Worm (Caenorhabditis elegans): ENCODE measurements around the gene sra-38.

The sra-38 gene

ce11 chrX:13886195-13886594 is 13.8 kb downstream of the sra-38 start (continued):
- TF ChIP-seq fkh-3 (tag; optimal IDR thresholded peaks at IDR 0.05) (no peak), lin-26 (GFP tag; IDR thresholded peaks at IDR 0.05) (peak; percentile 53; the same call in 1 of the 2 replicates), rpc-1 (optimal IDR thresholded peaks at IDR 0.05) (peak; percentile 22), rpc-1 (tag; optimal IDR thresholded peaks at IDR 0.05) (peak; percentile 55), F52B5.7 (tag; optimal IDR thresholded peaks at IDR 0.05) (no peak), egl-18 (GFP tag; IDR thresholded peaks at IDR 0.05) (no peak), F39B2.1 (GFP tag; IDR thresholded peaks at IDR 0.05) (no peak), cebp-1 (GFP tag; IDR thresholded peaks at IDR 0.05) (no peak), cebp-1 (tag; optimal IDR thresholded peaks at IDR 0.05) (no peak), K11D2.4 (GFP tag; IDR thresholded peaks at IDR 0.05) (no peak), madf-10 (tag; optimal IDR thresholded peaks at IDR 0.05) (no peak), egl-44 (GFP tag; IDR thresholded peaks at IDR 0.05) (0 out of 2 replicates have a peak, but pooled peaks have one; percentile 23), Y95B8A.8 (GFP tag; IDR thresholded peaks at IDR 0.05) (no peak), sptf-2 (GFP tag; optimal IDR thresholded peaks at IDR 0.05) (peak; percentile 12), rcor-1 (GFP tag; IDR thresholded peaks at IDR 0.05) (0 out of 2 replicates have a peak, but pooled peaks have one; percentile 41), mel-28 (tag; optimal IDR thresholded peaks at IDR 0.05; ENCODE audit: borderline replicate concordance) (no peak), attf-6 (GFP tag; IDR thresholded peaks at IDR 0.05) (no peak), ccch-3 (GFP tag; optimal IDR thresholded peaks at IDR 0.05) (no peak), ekl-4 (GFP tag; IDR thresholded peaks at IDR 0.05) (no peak), F10E7.11 (tag; optimal IDR thresholded peaks at IDR 0.05) (no peak), ztf-22 (GFP tag; optimal IDR thresholded peaks at IDR 0.05) (no peak), dpff-1 (tag; optimal IDR thresholded peaks at IDR 0.05) (no peak), F33H1.4 (GFP tag; IDR thresholded peaks at IDR 0.05) (no peak), F57A8.1 (GFP tag; optimal IDR thresholded peaks at IDR 0.05) (no peak), repo-1 (tag; optimal IDR thresholded peaks at IDR 0.05) (no peak)

ce11 chrX:13885131-13885530 is 14.8 kb downstream of the sra-38 start:
- no peak for TF ChIP-seq C06A6.2 (GFP tag; conservative IDR thresholded peaks at IDR 0.05)
- no peak for TF ChIP-seq K12H6.12 (tag; optimal IDR thresholded peaks at IDR 0.05)
- TF ChIP-seq aptf-3 (GFP tag; IDR thresholded peaks at IDR 0.05) = no peak
- TF ChIP-seq attf-3 (GFP tag; conservative IDR thresholded peaks at IDR 0.05) = no peak
- TF ChIP-seq Y56A3A.18 (GFP tag; IDR thresholded peaks at IDR 0.05) = no peak
- TF ChIP-seq nhr-80 (tag; optimal IDR thresholded peaks at IDR 0.05) = peak; percentile 75

ce11 chrX:13884157-13884556 is 15.8 kb downstream of the sra-38 start:
- TF ChIP-seq hrde-1 (tag; optimal IDR thresholded peaks at IDR 0.05; ENCODE audit: borderline replicate concordance) (no peak), lsy-27 (tag; optimal IDR thresholded peaks at IDR 0.05; ENCODE audit: borderline replicate concordance, insufficient read depth) (no peak), nhr-80 (tag; optimal IDR thresholded peaks at IDR 0.05) (peak; percentile 36)

- no peak for TF ChIP-seq ceh-79 (tag; optimal IDR thresholded peaks at IDR 0.05)
- TF ChIP-seq madf-6 (GFP tag; IDR thresholded peaks at IDR 0.05) = no peak
- no peak for TF ChIP-seq athp-1 (tag; optimal IDR thresholded peaks at IDR 0.05)
- no peak for TF ChIP-seq snpc-1.3 (tag; optimal IDR thresholded peaks at IDR 0.05; ENCODE audit: insufficient read depth)
- TF ChIP-seq F33H1.4 (GFP tag; IDR thresholded peaks at IDR 0.05) = no peak
- no peak for TF ChIP-seq atf-7 (tag; optimal IDR thresholded peaks at IDR 0.05)
- TF ChIP-seq attf-3 (GFP tag; conservative IDR thresholded peaks at IDR 0.05) = no peak
- TF ChIP-seq cebp-1 (GFP tag; IDR thresholded peaks at IDR 0.05) = no peak
- no peak for TF ChIP-seq cebp-1 (tag; optimal IDR thresholded peaks at IDR 0.05)
- no peak for TF ChIP-seq Y67H2A.10 (GFP tag; conservative IDR thresholded peaks at IDR 0.05)
- TF ChIP-seq snpc-4 (GFP tag; optimal IDR thresholded peaks at IDR 0.05) = no peak
- no peak for TF ChIP-seq snpc-4 (tag; optimal IDR thresholded peaks at IDR 0.05)
- no peak for TF ChIP-seq nhr-27 (tag; optimal IDR thresholded peaks at IDR 0.05)
- TF ChIP-seq F22D6.2 (tag; optimal IDR thresholded peaks at IDR 0.05) = no peak
- no peak for TF ChIP-seq F52B5.7 (tag; optimal IDR thresholded peaks at IDR 0.05)
- TF ChIP-seq mxl-1 (tag; optimal IDR thresholded peaks at IDR 0.05) = no peak
- TF ChIP-seq cebp-2 (GFP tag; IDR thresholded peaks at IDR 0.05) = no peak
- no peak for TF ChIP-seq F55B11.4 (tag; optimal IDR thresholded peaks at IDR 0.05; ENCODE audit: borderline replicate concordance, insufficient read depth)
Measured at ce11 chrX:13882639-13883038, 17.3 kb downstream of the sra-38 start, which contains the start of gene hlb-1. Gene hlb-1 (minus strand): TSS chrX:13882739.

Data from whole organism, young adult.